Worm (Caenorhabditis elegans) whole organism, late embryonic: ENCODE data around the gene T16G1.6.

Experiments used
- K02D7.2 ChIP-seq: sonication (generic microtip); optimal IDR thresholded peaks from 2 replicates; lab custom pipeline; 2017; ENCODE audit warnings: mild to moderate bottlenecking, missing genetic modification characterization, missing compliant biosample characterization
- ahr-1 ChIP-seq: sonication (generic microtip); optimal IDR thresholded peaks from 2 replicates; lab custom pipeline; 2016; ENCODE audit warnings: missing genetic modification characterization, missing compliant biosample characterization
- ama-1 ChIP-seq: fragments of 150-350 bp; optimal IDR thresholded peaks from 2 replicates; lab custom pipeline; 2014
- ceh-18 ChIP-seq: sonication (generic microtip); optimal IDR thresholded peaks from 2 replicates; lab custom pipeline; 2016; ENCODE audit warnings: missing genetic modification characterization, missing compliant biosample characterization
- ceh-19 ChIP-seq: fragments of 200-800 bp; sonication (Bioruptor generic); optimal IDR thresholded peaks from 2 replicates; lab custom pipeline; 2018; ENCODE audit warnings: mild to moderate bottlenecking, missing genetic modification characterization, missing compliant biosample characterization
- ceh-2 ChIP-seq: sonication (generic microtip); optimal IDR thresholded peaks from 2 replicates; lab custom pipeline; 2016; ENCODE audit warnings: missing genotype, missing genetic modification characterization, missing compliant biosample characterization
- ceh-22 ChIP-seq: sonication (generic microtip); optimal IDR thresholded peaks from 2 replicates; lab custom pipeline; 2017; ENCODE audit warnings: missing biosample characterization, missing genetic modification characterization
- ceh-24 ChIP-seq: sonication (generic microtip); optimal IDR thresholded peaks from 2 replicates; lab custom pipeline; 2016; ENCODE audit warnings: mild to moderate bottlenecking, missing genetic modification characterization, missing compliant biosample characterization
- ceh-30 ChIP-seq: fragments of 150-350 bp; optimal IDR thresholded peaks from 2 replicates; lab custom pipeline; 2014; ENCODE audit warnings: missing biosample characterization, missing genetic modification characterization
- ceh-31 ChIP-seq: sonication (generic microtip); optimal IDR thresholded peaks from 2 replicates; lab custom pipeline; 2016; ENCODE audit warnings: missing genetic modification characterization, missing compliant biosample characterization
- ceh-34 ChIP-seq: sonication (generic microtip); optimal IDR thresholded peaks from 2 replicates; lab custom pipeline; 2016; ENCODE audit warnings: mild to moderate bottlenecking, missing genetic modification characterization, missing compliant biosample characterization
- ceh-45 ChIP-seq: fragments of 200-800 bp; sonication (Bioruptor generic); IDR thresholded peaks from 2 replicates; pipeline ENCODE4 v1.3.6; 2022; ENCODE audit warnings: missing genetic modification reagents, missing genetic modification characterization, missing compliant biosample characterization
- ceh-48 ChIP-seq: sonication (generic microtip); optimal IDR thresholded peaks from 2 replicates; lab custom pipeline; 2016; ENCODE audit warnings: missing genetic modification characterization, inconsistent platforms, missing compliant biosample characterization
- che-1 ChIP-seq: sonication (generic microtip); optimal IDR thresholded peaks from 2 replicates; lab custom pipeline; 2016; ENCODE audit warnings: mild to moderate bottlenecking, missing genetic modification characterization, missing compliant biosample characterization
- dmd-4 ChIP-seq: sonication (generic microtip); optimal IDR thresholded peaks from 2 replicates; lab custom pipeline; 2016; ENCODE audit warnings: borderline replicate concordance, missing genetic modification characterization, missing compliant biosample characterization
- elt-4 ChIP-seq: sonication (generic microtip); optimal IDR thresholded peaks from 2 replicates; lab custom pipeline; 2016; ENCODE audit warnings: missing genetic modification characterization, missing compliant biosample characterization
- fax-1 ChIP-seq: sonication (generic microtip); optimal IDR thresholded peaks from 2 replicates; lab custom pipeline; 2016; ENCODE audit warnings: missing genotype, missing genetic modification characterization, missing compliant biosample characterization
- fkh-6 ChIP-seq: sonication (generic microtip); optimal IDR thresholded peaks from 2 replicates; lab custom pipeline; 2016; ENCODE audit warnings: missing genetic modification characterization, missing compliant biosample characterization
- hlh-30 ChIP-seq: sonication (generic microtip); optimal IDR thresholded peaks from 2 replicates; lab custom pipeline; 2017; ENCODE audit warnings: antibody characterized with exemption, missing genetic modification characterization, missing compliant biosample characterization; ENCODE audit not compliant: insufficient read depth
- hlh-8 ChIP-seq: sonication (generic microtip); optimal IDR thresholded peaks from 2 replicates; lab custom pipeline; 2016; ENCODE audit warnings: missing genotype, missing genetic modification characterization, missing compliant biosample characterization
- lim-6 ChIP-seq: sonication (generic microtip); optimal IDR thresholded peaks from 2 replicates; lab custom pipeline; 2016; ENCODE audit warnings: missing genetic modification characterization, missing compliant biosample characterization
- lin-11 ChIP-seq: fragments of 200-800 bp; sonication (Bioruptor generic); optimal IDR thresholded peaks from 2 replicates; lab custom pipeline; 2018; ENCODE audit warnings: mild to moderate bottlenecking, missing genetic modification characterization, missing compliant biosample characterization
- nhr-11 ChIP-seq: fragments of 150-350 bp; optimal IDR thresholded peaks from 2 replicates; lab custom pipeline; 2014; ENCODE audit warnings: missing biosample characterization, missing genetic modification characterization
- nhr-232 ChIP-seq: sonication (generic microtip); optimal IDR thresholded peaks from 2 replicates; lab custom pipeline; 2016; ENCODE audit warnings: missing genetic modification characterization, missing compliant biosample characterization
- pax-1 ChIP-seq: fragments of 150-350 bp; optimal IDR thresholded peaks from 2 replicates; lab custom pipeline; 2014; ENCODE audit warnings: missing biosample characterization, missing genetic modification characterization
- pha-2 ChIP-seq: sonication (generic microtip); optimal IDR thresholded peaks from 2 replicates; lab custom pipeline; 2017; ENCODE audit warnings: mild to moderate bottlenecking, missing genetic modification characterization, missing compliant biosample characterization
- sox-4 ChIP-seq: sonication (generic microtip); optimal IDR thresholded peaks from 2 replicates; lab custom pipeline; 2017; ENCODE audit warnings: mild to moderate bottlenecking, missing genetic modification characterization, inconsistent platforms, missing compliant biosample characterization
- tbx-2 ChIP-seq: sonication (generic microtip); optimal IDR thresholded peaks from 2 replicates; lab custom pipeline; 2016; ENCODE audit warnings: missing genetic modification characterization, missing compliant biosample characterization
- unc-42 ChIP-seq: sonication (generic microtip); optimal IDR thresholded peaks from 2 replicates; lab custom pipeline; 2016; ENCODE audit warnings: missing genotype, missing genetic modification characterization, missing compliant biosample characterization
- unc-55 ChIP-seq: sonication (generic microtip); optimal IDR thresholded peaks from 2 replicates; lab custom pipeline; 2017; ENCODE audit warnings: missing biosample characterization, missing genetic modification reagents, missing genetic modification characterization
- unc-86 ChIP-seq: sonication (generic microtip); optimal IDR thresholded peaks from 2 replicates; lab custom pipeline; 2016; ENCODE audit warnings: missing genetic modification characterization, missing compliant biosample characterization
- zip-5 ChIP-seq: sonication (generic microtip); optimal IDR thresholded peaks from 2 replicates; lab custom pipeline; 2016; ENCODE audit warnings: missing genetic modification characterization, missing compliant biosample characterization

The T16G1.6 gene

ce11 chrV:12901301-12901700 is 35.7 kb downstream of the T16G1.6 start:
- TF ChIP-seq unc-42 (tag; lab: Kevin White, UChicago) = peak; percentile 95
- no peak for TF ChIP-seq ceh-18 (tag; lab: Kevin White, UChicago)
- TF ChIP-seq ceh-30 = no peak
- no peak for TF ChIP-seq K02D7.2
- TF ChIP-seq ceh-22 (tag; lab: Kevin White, UChicago) = no peak

- TF ChIP-seq ceh-34 (peak; percentile 47), ahr-1 (tag; lab: Kevin White, UChicago) (no peak), nhr-11 (tag; lab: Kevin White, UChicago) (no peak), fax-1 (tag; lab: Kevin White, UChicago) (no peak), ceh-19 (peak; percentile 40), ceh-2 (tag; lab: Kevin White, UChicago) (no peak), elt-4 (tag; lab: Kevin White, UChicago) (no peak), ceh-24 (tag; lab: Kevin White, UChicago) (no peak), ama-1 (lab: Kevin White, UChicago) (no peak), ceh-45 (GFP tag; lab: Robert Waterston, UW) (no peak), sox-4 (tag; lab: Kevin White, UChicago) (no peak)
- TF ChIP-seq, all 69 proteins: peak for 2
These were observed 38.3 kb downstream of the T16G1.6 start for ce11 chrV:12898583-12899232.

ce11 chrV:12897338-12897737 is 39.6 kb downstream of the T16G1.6 start:
- TF ChIP-seq pax-1 (tag; lab: Kevin White, UChicago) (peak; percentile 55), sox-4 (tag; lab: Kevin White, UChicago) (no peak), tbx-2 (tag; lab: Kevin White, UChicago) (peak; percentile 27), hlh-30 (no peak), unc-42 (tag; lab: Kevin White, UChicago) (peak; percentile 92), ceh-34 (no peak), ceh-31 (tag; lab: Kevin White, UChicago) (peak; percentile 64), lim-6 (no peak), pha-2 (tag; lab: Kevin White, UChicago) (no peak), unc-55 (GFP tag; lab: Kevin White, UChicago) (no peak)

ce11 chrV:12896850-12897249 is 40.1 kb downstream of the T16G1.6 start:
- TF ChIP-seq unc-55 (GFP tag; lab: Kevin White, UChicago) = peak; percentile 47
- TF ChIP-seq che-1 (tag; lab: Kevin White, UChicago) = no peak

ce11 chrV:12895772-12896171 is 41.2 kb downstream of the T16G1.6 start, which contains the start of gene ttbk-7:
Gene ttbk-7, minus strand, starts transcription at chrV:12895872.
- TF ChIP-seq ceh-30 = no peak
- TF ChIP-seq hlh-8 (tag; lab: Kevin White, UChicago) = peak; percentile 33
- peak; percentile 21 for TF ChIP-seq fkh-6 (tag; lab: Kevin White, UChicago)
- TF ChIP-seq unc-42 (tag; lab: Kevin White, UChicago) = peak; percentile 9
- TF ChIP-seq lin-11 (tag; lab: Kevin White, UChicago) = no peak
- no peak for TF ChIP-seq ceh-22 (tag; lab: Kevin White, UChicago)
- TF ChIP-seq ceh-48 (tag; lab: Kevin White, UChicago) = no peak
- no peak for TF ChIP-seq nhr-232 (tag; lab: Kevin White, UChicago)
- no peak for TF ChIP-seq lim-6

- no peak for TF ChIP-seq zip-5 (tag; lab: Kevin White, UChicago)
- no peak for TF ChIP-seq dmd-4 (tag; lab: Kevin White, UChicago)
- TF ChIP-seq unc-86 (tag; lab: Kevin White, UChicago) = no peak
These were observed 51.1 kb downstream of the T16G1.6 start, which contains the start of gene glb-24 for ce11 chrV:12885860-12886259. Gene glb-24, minus strand, starts transcription at chrV:12885960.
